Fruit fly (Drosophila melanogaster): ENCODE measurements around the gene CG17746.

CG17746 gene

DNA sequence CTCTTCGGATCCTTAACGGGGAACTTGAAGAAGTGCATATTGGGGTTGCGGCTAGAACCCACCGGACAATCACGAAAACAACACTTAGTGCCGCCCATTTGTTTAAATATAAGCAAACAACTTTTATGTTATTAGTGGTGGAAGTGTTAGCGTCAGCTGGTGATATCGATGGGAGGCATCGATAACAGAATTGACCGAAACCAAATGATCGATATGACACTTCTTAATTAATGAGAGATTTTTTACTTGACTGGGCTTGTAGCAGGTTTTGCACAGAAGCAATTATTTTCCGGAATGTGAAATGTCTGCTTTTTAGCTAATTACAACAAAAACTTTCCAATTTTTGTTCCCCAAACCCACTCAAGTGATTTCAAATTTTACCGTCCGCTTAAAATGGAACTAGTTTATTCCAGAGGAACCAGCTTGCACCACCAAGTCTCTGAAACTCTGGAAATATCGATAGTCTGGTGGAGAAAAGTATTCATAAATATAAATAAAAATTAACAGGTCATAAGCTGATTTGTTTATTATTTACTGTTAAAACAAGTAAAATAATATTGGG lies 47.0 kb downstream of the CG17746 start, which contains the start of gene CG14965 (continued):
- no peak for TF ChIP-seq NK7.1 (GFP tag; optimal IDR thresholded peaks at IDR 0.05)
- TF ChIP-seq CG17912 (GFP tag; optimal IDR thresholded peaks at IDR 0.05), result no peak
- peak; percentile 36; the same call in 1 of the 2 replicates for TF ChIP-seq CG14441 (GFP tag; IDR thresholded peaks at IDR 0.05)
- TF ChIP-seq cas (GFP tag; IDR thresholded peaks at IDR 0.05), result no peak
- no peak for TF ChIP-seq CG8359 (GFP tag; optimal IDR thresholded peaks at IDR 0.05; ENCODE audit: borderline replicate concordance)
- no peak for TF ChIP-seq CG7839 (tag; optimal IDR thresholded peaks at IDR 0.05)
- TF ChIP-seq bcd (GFP tag; optimal IDR thresholded peaks at IDR 0.05), result no peak
- no peak for TF ChIP-seq Rfx (GFP tag; IDR thresholded peaks at IDR 0.05)
- TF ChIP-seq BEAF-32 (GFP tag; optimal IDR thresholded peaks at IDR 0.05), result peak; percentile 95
- peak; percentile 95 for TF ChIP-seq unc-4 (GFP tag; IDR thresholded peaks at IDR 0.05; ENCODE audit: partially characterized antibody)
- no peak for TF ChIP-seq CG11456 (GFP tag; IDR thresholded peaks at IDR 0.05)
- TF ChIP-seq p53 (GFP tag; optimal IDR thresholded peaks at IDR 0.05), result no peak
- no peak for TF ChIP-seq B-H2 (GFP tag; optimal IDR thresholded peaks at IDR 0.05)
- peak; percentile 97 for TF ChIP-seq Dll (GFP tag; IDR thresholded peaks at IDR 0.05; ENCODE audit: partially characterized antibody)
- TF ChIP-seq CG14050 (GFP tag; IDR thresholded peaks at IDR 0.05), result no peak
- TF ChIP-seq CG42726 (GFP tag; IDR thresholded peaks at IDR 0.05; ENCODE audit: partially characterized antibody), result peak; percentile 27; the same call in 1 of the 2 replicates
- TF ChIP-seq zen2 (GFP tag; IDR thresholded peaks at IDR 0.05; ENCODE audit: partially characterized antibody), result peak; percentile 56; the same call in 1 of the 3 replicates
- TF ChIP-seq Sry-δ (GFP tag; optimal IDR thresholded peaks at IDR 0.05), result peak; percentile 95
- TF ChIP-seq Sox100B (GFP tag; optimal IDR thresholded peaks at IDR 0.05), result no peak
- TF ChIP-seq hkb (optimal IDR thresholded peaks at IDR 0.05), result peak; percentile 34
- no peak for TF ChIP-seq hkb (GFP tag; IDR thresholded peaks at IDR 0.05)
- no peak for TF ChIP-seq Lim3 (GFP tag; IDR thresholded peaks at IDR 0.05)
- no peak for TF ChIP-seq CG11560 (tag; IDR thresholded peaks at IDR 0.05)
- no peak for TF ChIP-seq disco-r (GFP tag; optimal IDR thresholded peaks at IDR 0.05)
- no peak for TF ChIP-seq CrebB (tag; optimal IDR thresholded peaks at IDR 0.05)
- peak; percentile 84 for TF ChIP-seq Sin3A (optimal IDR thresholded peaks at IDR 0.05)
- no peak for TF ChIP-seq Antp (GFP tag; optimal IDR thresholded peaks at IDR 0.05)
- TF ChIP-seq Dad (GFP tag; optimal IDR thresholded peaks at IDR 0.05), result no peak
- TF ChIP-seq tup (GFP tag; optimal IDR thresholded peaks at IDR 0.05), result no peak
- no peak for TF ChIP-seq Hmr (GFP tag; optimal IDR thresholded peaks at IDR 0.05)
- TF ChIP-seq lab (GFP tag; optimal IDR thresholded peaks at IDR 0.05), result no peak
- TF ChIP-seq Dref (GFP tag; IDR thresholded peaks at IDR 0.05), result peak; percentile 84
- no peak for TF ChIP-seq usp (GFP tag; optimal IDR thresholded peaks at IDR 0.05)
- no peak for TF ChIP-seq CG6854 (GFP tag; optimal IDR thresholded peaks at IDR 0.05)
- TF ChIP-seq Hr51 (GFP tag; optimal IDR thresholded peaks at IDR 0.05), result no peak
- TF ChIP-seq Ets65A (GFP tag), result peak; percentile 73
- TF ChIP-seq crp (GFP tag; optimal IDR thresholded peaks at IDR 0.05), result peak in 1 of 2 experiments; percentile 81
- no peak for TF ChIP-seq fd64A (GFP tag; optimal IDR thresholded peaks at IDR 0.05)
- TF ChIP-seq chn (GFP tag; optimal IDR thresholded peaks at IDR 0.05), result no peak
- TF ChIP-seq vfl (GFP tag; optimal IDR thresholded peaks at IDR 0.05), result no peak
- TF ChIP-seq oc (tag; optimal IDR thresholded peaks at IDR 0.05), result no peak
- peak; percentile 62 for TF ChIP-seq MBD-R2 (GFP tag; IDR thresholded peaks at IDR 0.05)
- TF ChIP-seq CG30403 (GFP tag; optimal IDR thresholded peaks at IDR 0.05), result no peak
- TF ChIP-seq CG18764 (GFP tag; optimal IDR thresholded peaks at IDR 0.05), result no peak
- TF ChIP-seq mirr (GFP tag; optimal IDR thresholded peaks at IDR 0.05), result no peak
- TF ChIP-seq CG10959 (GFP tag; IDR thresholded peaks at IDR 0.05), result no peak
- TF ChIP-seq CG13296 (GFP tag; optimal IDR thresholded peaks at IDR 0.05), result no peak
- TF ChIP-seq H15 (GFP tag; IDR thresholded peaks at IDR 0.05), result no peak
- TF ChIP-seq CG10321 (GFP tag; IDR thresholded peaks at IDR 0.05), result no peak
- TF ChIP-seq BtbVII (GFP tag; optimal IDR thresholded peaks at IDR 0.05), result no peak
- TF ChIP-seq sna (GFP tag; IDR thresholded peaks at IDR 0.05; ENCODE audit: partially characterized antibody), result peak; percentile 95

Measured in whole organism, embryonic.